Worm (Caenorhabditis elegans) whole organism, early embryonic: ENCODE data around the gene acl-2.

Source experiments
- B0310.2 ChIP-seq: sonication (generic microtip); optimal IDR thresholded peaks from 2 replicates; lab custom pipeline; 2016; ENCODE audit warnings: mild to moderate bottlenecking, missing genetic modification characterization, missing compliant biosample characterization
- F13C5.2 ChIP-seq: sonication (generic microtip); optimal IDR thresholded peaks from 2 replicates; lab custom pipeline; 2017; ENCODE audit warnings: mild to moderate bottlenecking, missing genetic modification characterization, inconsistent platforms, missing compliant biosample characterization
- aly-1 ChIP-seq: sonication (generic microtip); optimal IDR thresholded peaks from 2 replicates; lab custom pipeline; 2016; ENCODE audit warnings: missing genetic modification characterization, missing compliant biosample characterization
- ama-1 ChIP-seq: fragments of 150-350 bp; optimal IDR thresholded peaks from 2 replicates; lab custom pipeline; 2014
- ceh-13 ChIP-seq: fragments of 200-800 bp; sonication (Bioruptor generic); optimal IDR thresholded peaks from 2 replicates; lab custom pipeline; 2018; ENCODE audit warnings: mild to moderate bottlenecking, missing genetic modification characterization, missing compliant biosample characterization
- ceh-36 ChIP-seq: sonication (generic microtip); optimal IDR thresholded peaks from 2 replicates; lab custom pipeline; 2016; ENCODE audit warnings: missing genetic modification characterization, inconsistent platforms, missing compliant biosample characterization
- ets-7 ChIP-seq: sonication (generic microtip); optimal IDR thresholded peaks from 2 replicates; lab custom pipeline; 2016; ENCODE audit warnings: missing genotype, missing genetic modification characterization, missing compliant biosample characterization
- flt-1 ChIP-seq: fragments of 200-800 bp; sonication (Bioruptor generic); IDR thresholded peaks from 2 replicates; pipeline ENCODE4 v1.3.6; 2022; ENCODE audit warnings: missing genetic modification characterization, missing compliant biosample characterization
- hmbx-1 ChIP-seq: sonication (generic microtip); optimal IDR thresholded peaks from 2 replicates; lab custom pipeline; 2016; ENCODE audit warnings: mild to moderate bottlenecking, missing genetic modification characterization, missing compliant biosample characterization
- hmg-4 ChIP-seq: fragments of 200-800 bp; sonication (Bioruptor generic); optimal IDR thresholded peaks from 2 replicates; lab custom pipeline; 2018; ENCODE audit warnings: mild to moderate bottlenecking, missing genetic modification characterization, missing compliant biosample characterization
- hnd-1 ChIP-seq: sonication (generic microtip); optimal IDR thresholded peaks from 2 replicates; lab custom pipeline; 2016; ENCODE audit warnings: missing genetic modification characterization, missing compliant biosample characterization
- pes-1 ChIP-seq: fragments of 200-800 bp; sonication (Bioruptor generic); IDR thresholded peaks from 2 replicates; pipeline ENCODE4 v1.3.6; 2022; ENCODE audit warnings: missing genetic modification reagents, missing genetic modification characterization, missing compliant biosample characterization
- tbx-11 ChIP-seq: fragments of 200-800 bp; sonication (Bioruptor generic); IDR thresholded peaks from 2 replicates; pipeline ENCODE4 v1.3.6; 2022; ENCODE audit warnings: missing genetic modification characterization, missing compliant biosample characterization
- tbx-37 ChIP-seq: fragments of 200-800 bp; sonication (Bioruptor generic); conservative IDR thresholded peaks from 2 replicates; pipeline ENCODE4 v1.3.6; 2022; ENCODE audit warnings: missing genetic modification reagents, missing genetic modification characterization, missing compliant biosample characterization

DNA sequence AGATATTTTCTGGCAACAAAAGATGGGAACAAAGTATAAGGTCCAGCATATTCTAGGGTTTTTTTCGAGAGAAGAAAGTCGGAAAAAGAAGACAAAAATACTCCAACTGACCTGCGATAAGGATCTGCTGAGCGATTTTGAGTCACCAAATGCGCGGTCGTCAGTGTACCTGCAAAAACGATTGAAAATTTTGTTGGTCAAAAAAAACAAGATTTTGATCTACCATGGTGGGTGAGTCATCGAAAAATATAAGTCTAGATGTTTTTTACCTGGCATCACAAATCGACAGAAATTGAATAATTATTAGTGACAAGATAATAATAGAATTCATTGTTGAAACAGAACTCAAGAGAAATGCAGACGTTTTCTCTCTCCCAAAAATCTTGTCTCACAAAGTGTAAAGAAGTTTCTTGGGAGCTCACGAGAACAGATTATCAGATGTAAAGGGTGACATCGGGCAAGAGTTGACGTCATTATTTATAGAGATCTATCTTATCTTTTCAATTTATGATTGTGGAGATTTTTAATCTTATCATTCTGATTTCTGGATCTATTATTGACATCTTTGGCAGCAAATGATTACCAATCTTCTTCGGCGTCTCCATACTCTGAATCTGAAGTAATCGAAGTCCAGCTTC lies 45.5 kb downstream of the acl-2 start:
- TF ChIP-seq tbx-11 (GFP tag; lab: Robert Waterston, UW) (no peak), ama-1 (lab: Kevin White, UChicago) (no peak), F13C5.2 (tag; lab: Kevin White, UChicago) (no peak), aly-1 (tag; lab: Kevin White, UChicago) (no peak), hmbx-1 (no peak), ceh-36 (tag; lab: Kevin White, UChicago) (no peak), tbx-37 (GFP tag; lab: Robert Waterston, UW) (no peak), hmg-4 (no peak), B0310.2 (tag; lab: Kevin White, UChicago) (no peak), ceh-13 (GFP tag; lab: Kevin White, UChicago) (no peak), flt-1 (GFP tag; lab: Robert Waterston, UW) (no peak), hnd-1 (tag; lab: Kevin White, UChicago) (no peak), pes-1 (GFP tag; lab: Robert Waterston, UW) (no peak), ets-7 (tag; lab: Kevin White, UChicago) (no peak)
